Worm (Caenorhabditis elegans): ENCODE results near the gene alh-3.

ce11 chrIV:11009928-11010327 lies 12.5 kb upstream of the alh-3 start:
- TF ChIP-seq fos-1 (tag; optimal IDR thresholded peaks at IDR 0.05) (no peak), skn-1 (tag; optimal IDR thresholded peaks at IDR 0.05) (no peak), nhr-11 (tag; optimal IDR thresholded peaks at IDR 0.05) (no peak), nhr-6 (tag; optimal IDR thresholded peaks at IDR 0.05) (no peak), snpc-4 (tag; optimal IDR thresholded peaks at IDR 0.05) (no peak), sma-3 (GFP tag; optimal IDR thresholded peaks at IDR 0.05) (no peak), elt-3 (tag; optimal IDR thresholded peaks at IDR 0.05) (no peak), aly-2 (tag; optimal IDR thresholded peaks at IDR 0.05) (no peak), unc-55 (GFP tag; optimal IDR thresholded peaks at IDR 0.05) (no peak), egl-27 (tag; optimal IDR thresholded peaks at IDR 0.05) (no peak), R02D3.7 (tag; optimal IDR thresholded peaks at IDR 0.05) (no peak)
